Fruit fly (Drosophila melanogaster): ENCODE measurements around the gene Sulf1.

DNA sequence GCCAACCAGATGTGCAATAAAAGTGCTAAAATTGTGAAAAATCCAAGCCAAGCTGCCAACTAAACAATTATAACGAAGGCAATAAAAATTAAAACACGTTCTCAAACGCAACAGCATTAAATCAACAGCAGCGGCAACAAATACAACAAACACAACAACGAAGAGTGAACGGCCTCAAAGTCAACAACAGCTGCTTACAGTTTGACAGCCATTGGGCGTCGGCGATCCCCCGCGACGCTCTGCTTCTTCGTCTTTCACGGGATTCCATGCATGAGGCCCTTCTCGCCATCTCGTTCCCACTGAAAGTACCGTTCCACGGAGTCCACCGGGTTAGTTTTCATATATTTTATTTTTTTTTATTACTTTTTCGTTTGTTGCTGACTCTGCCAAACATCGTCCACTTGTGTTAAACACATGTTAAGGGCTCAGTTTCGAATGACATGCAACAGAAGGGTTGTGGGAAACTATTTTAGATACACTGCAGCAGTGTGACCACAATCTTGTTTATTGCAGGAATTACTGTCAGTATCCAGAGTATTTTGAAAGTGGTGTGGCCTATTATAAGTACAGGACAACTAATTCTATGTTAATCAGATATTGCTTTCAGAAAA, 57.2 kb downstream of the Sulf1 start:
- TF ChIP-seq cnc (optimal IDR thresholded peaks at IDR 0.05) (no peak), toe (GFP tag; optimal IDR thresholded peaks at IDR 0.05) (no peak), tj (GFP tag; optimal IDR thresholded peaks at IDR 0.05) (peak; percentile 67), CG11617 (GFP tag; optimal IDR thresholded peaks at IDR 0.05) (no peak), ovo (GFP tag; optimal IDR thresholded peaks at IDR 0.05) (peak; percentile 15), cic (GFP tag; optimal IDR thresholded peaks at IDR 0.05) (no peak), Mnt (GFP tag; optimal IDR thresholded peaks at IDR 0.05) (no peak), kay (GFP tag; ENCODE audit: borderline replicate concordance) (peak; percentile 3), CG7045 (GFP tag; optimal IDR thresholded peaks at IDR 0.05) (no peak), CG33017 (tag; optimal IDR thresholded peaks at IDR 0.05) (no peak), CG5204 (GFP tag; optimal IDR thresholded peaks at IDR 0.05) (no peak), CG14711 (tag; optimal IDR thresholded peaks at IDR 0.05) (no peak), Clk (GFP tag; optimal IDR thresholded peaks at IDR 0.05) (no peak)

All from whole organism, adult.